Fruit fly (Drosophila melanogaster) whole organism, pupa: ENCODE results near the gene CG31635.
A peak's percentile ranks its signal among the peaks of the same experiment; 100 is the strongest.

Experiments used
- CG10348 ChIP-seq: fragments of 200-800 bp; sonication (Bioruptor generic); IDR thresholded peaks from 2 replicates; pipeline ENCODE4 v1.3.6; 2022; ENCODE audit warnings: missing biosample characterization, missing genetic modification characterization
- CG12605 ChIP-seq: fragments of 200-800 bp; sonication (Bioruptor generic); IDR thresholded peaks from 2 replicates; pipeline ENCODE4 v1.3.6; 2022; ENCODE audit warnings: missing biosample characterization, missing genetic modification characterization
- CG13204 ChIP-seq: fragments of 200-800 bp; sonication (Bioruptor generic); optimal IDR thresholded peaks from 2 replicates; lab custom pipeline; 2018; ENCODE audit warnings: missing biosample characterization, mild to moderate bottlenecking, missing genetic modification characterization, moderate library complexity
- CG14655 ChIP-seq: fragments of 200-800 bp; sonication (Bioruptor generic); optimal IDR thresholded peaks from 3 replicates; lab custom pipeline; 2017; ENCODE audit warnings: mild to moderate bottlenecking, missing biosample characterization, missing genetic modification reagents, missing genetic modification characterization
- CG15710 ChIP-seq: fragments of 200-800 bp; sonication (Bioruptor generic); optimal IDR thresholded peaks from 2 replicates; lab custom pipeline; 2018; ENCODE audit warnings: missing biosample characterization, mild to moderate bottlenecking, missing genetic modification characterization, moderate library complexity
- CG17806 ChIP-seq: fragments of 200-800 bp; sonication (Bioruptor generic); optimal IDR thresholded peaks from 2 replicates; lab custom pipeline; 2018; ENCODE audit warnings: missing biosample characterization, mild to moderate bottlenecking, missing genetic modification characterization, moderate library complexity
- CG32121 ChIP-seq: fragments of 200-800 bp; sonication (Bioruptor generic); IDR thresholded peaks from 2 replicates; pipeline ENCODE4 v1.3.6; 2022; ENCODE audit warnings: missing biosample characterization, missing genetic modification characterization
- CG34367 ChIP-seq: fragments of 200-800 bp; sonication (Bioruptor generic); optimal IDR thresholded peaks from 2 replicates; lab custom pipeline; 2018; ENCODE audit warnings: missing biosample characterization, mild to moderate bottlenecking, missing genetic modification characterization
- CG4496 ChIP-seq: fragments of 200-800 bp; sonication (Bioruptor generic); IDR thresholded peaks from 3 replicates; pipeline ENCODE4 v1.3.6; 2022; ENCODE audit warnings: missing biosample characterization, missing genetic modification characterization
- CG8159 ChIP-seq: fragments of 200-800 bp; sonication (Bioruptor generic); optimal IDR thresholded peaks from 3 replicates; lab custom pipeline; 2018; ENCODE audit warnings: missing biosample characterization, mild to moderate bottlenecking, missing genetic modification characterization, moderate library complexity
- CG8301 ChIP-seq: fragments of 200-800 bp; sonication (Bioruptor generic); optimal IDR thresholded peaks from 2 replicates; lab custom pipeline; 2018; ENCODE audit warnings: missing biosample characterization, mild to moderate bottlenecking, missing genetic modification characterization
- CG9948 ChIP-seq: fragments of 200-800 bp; sonication (Bioruptor generic); optimal IDR thresholded peaks from 2 replicates; lab custom pipeline; 2018; ENCODE audit warnings: missing biosample characterization, mild to moderate bottlenecking, missing genetic modification characterization, moderate library complexity
- D1 ChIP-seq: fragments of 200-800 bp; sonication (Bioruptor generic); optimal IDR thresholded peaks from 2 replicates; lab custom pipeline; 2018; ENCODE audit warnings: missing biosample characterization, mild to moderate bottlenecking, missing genetic modification characterization, moderate library complexity
- EcR ChIP-seq: fragments of 200-800 bp; sonication (Bioruptor generic); optimal IDR thresholded peaks from 3 replicates; lab custom pipeline; 2019; ENCODE audit warnings: missing biosample characterization, missing genetic modification characterization, mild to moderate bottlenecking, moderate library complexity, missing genetic modification reagents
- Ets98B ChIP-seq: fragments of 200-800 bp; sonication (Bioruptor generic); IDR thresholded peaks from 2 replicates; pipeline ENCODE4 v1.3.6; 2022; ENCODE audit warnings: missing biosample characterization, missing genetic modification characterization
- Pif1A ChIP-seq: fragments of 200-800 bp; sonication (Bioruptor generic); optimal IDR thresholded peaks from 3 replicates; lab custom pipeline; 2016; ENCODE audit warnings: missing biosample characterization, missing genetic modification characterization
- Pif1B ChIP-seq: fragments of 200-800 bp; sonication (Bioruptor generic); optimal IDR thresholded peaks from 3 replicates; lab custom pipeline; 2016; ENCODE audit warnings: missing biosample characterization, missing genetic modification characterization
- Snoo ChIP-seq: fragments of 200-800 bp; sonication (Bioruptor generic); optimal IDR thresholded peaks from 3 replicates; lab custom pipeline; 2017; ENCODE audit warnings: missing biosample characterization, mild to moderate bottlenecking, missing genetic modification characterization, inconsistent platforms
- fd96Ca ChIP-seq: fragments of 200-800 bp; sonication (Bioruptor generic); IDR thresholded peaks from 3 replicates; pipeline ENCODE4 v1.3.6; 2022; ENCODE audit warnings: missing biosample characterization, missing genetic modification characterization
- gl ChIP-seq: fragments of 200-800 bp; sonication (Bioruptor generic); optimal IDR thresholded peaks from 2 replicates; lab custom pipeline; 2018; ENCODE audit warnings: missing biosample characterization, mild to moderate bottlenecking, missing genetic modification characterization
- rn ChIP-seq: fragments of 200-800 bp; sonication (Bioruptor generic); IDR thresholded peaks from 2 replicates; pipeline ENCODE4 v1.3.6; 2022; ENCODE audit warnings: missing biosample characterization, missing genetic modification characterization

Gene CG31635

DNA sequence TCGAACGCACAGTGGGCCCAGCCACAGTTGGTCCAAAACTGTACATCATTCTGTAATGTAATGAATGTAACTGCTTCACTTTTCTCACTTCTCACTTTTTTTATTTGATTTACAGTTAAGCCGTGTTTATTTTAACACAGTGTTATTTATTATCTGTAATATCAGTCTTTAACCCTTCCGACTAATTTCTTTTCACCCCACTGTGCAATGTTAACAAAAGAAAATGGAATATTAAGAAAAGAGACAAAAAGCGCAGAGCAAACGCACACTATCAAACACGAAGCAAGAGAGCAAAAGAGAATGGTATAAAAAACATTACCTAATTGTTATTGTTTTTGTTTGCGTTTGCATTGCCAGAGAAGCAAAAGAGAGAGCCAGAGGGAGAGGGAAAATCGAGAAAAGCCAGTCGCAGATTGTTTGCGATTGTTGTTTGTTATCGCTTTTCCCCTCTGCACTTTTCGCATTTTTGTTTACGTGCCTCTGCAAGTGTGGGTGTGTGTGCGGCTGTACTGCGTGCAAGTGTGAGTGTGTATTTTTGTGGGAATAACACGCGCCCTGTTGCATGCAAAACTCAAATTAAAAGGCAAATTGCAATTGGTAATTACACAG lies 1.7 kb downstream of the CG31635 start:
- peak; percentile 82 for TF ChIP-seq gl (tag; lab: Kevin White, UChicago)
- TF ChIP-seq CG32121 (GFP tag; lab: Robert Waterston, UW), result peak; percentile 98
- peak; percentile 96 for TF ChIP-seq CG8301
- TF ChIP-seq CG34367 (tag; lab: Kevin White, UChicago), result peak; percentile 82
- peak; percentile 90 for TF ChIP-seq CG17806 (tag; lab: Kevin White, UChicago)
- TF ChIP-seq CG4496 (GFP tag; lab: Robert Waterston, UW), result peak; percentile 98
- peak; percentile 97 for TF ChIP-seq Pif1A (GFP tag; lab: Kevin White, UChicago)
- peak; percentile 68 for TF ChIP-seq D1 (tag; lab: Kevin White, UChicago)
- peak; percentile 94 for TF ChIP-seq Pif1B (GFP tag; lab: Kevin White, UChicago)
- TF ChIP-seq CG8159, result peak; percentile 89
- TF ChIP-seq Ets98B (GFP tag; lab: Robert Waterston, UW), result peak; percentile 97
- TF ChIP-seq CG12605 (GFP tag; lab: Robert Waterston, UW), result peak; percentile 96
- peak; percentile 73 for TF ChIP-seq CG13204 (GFP tag; lab: Kevin White, UChicago)
- peak; percentile 92 for TF ChIP-seq rn (GFP tag; lab: Robert Waterston, UW)
- TF ChIP-seq CG15710 (tag; lab: Kevin White, UChicago), result peak; percentile 82
- peak; percentile 95 for TF ChIP-seq CG14655 (GFP tag; lab: Kevin White, UChicago)
- peak; percentile 90 for TF ChIP-seq Snoo (tag; lab: Kevin White, UChicago)
- TF ChIP-seq fd96Ca, result peak; percentile 96
- peak; percentile 91 for TF ChIP-seq CG9948 (tag; lab: Kevin White, UChicago)
- TF ChIP-seq CG10348, result peak; percentile 88
- peak; percentile 3 for TF ChIP-seq EcR

DNA sequence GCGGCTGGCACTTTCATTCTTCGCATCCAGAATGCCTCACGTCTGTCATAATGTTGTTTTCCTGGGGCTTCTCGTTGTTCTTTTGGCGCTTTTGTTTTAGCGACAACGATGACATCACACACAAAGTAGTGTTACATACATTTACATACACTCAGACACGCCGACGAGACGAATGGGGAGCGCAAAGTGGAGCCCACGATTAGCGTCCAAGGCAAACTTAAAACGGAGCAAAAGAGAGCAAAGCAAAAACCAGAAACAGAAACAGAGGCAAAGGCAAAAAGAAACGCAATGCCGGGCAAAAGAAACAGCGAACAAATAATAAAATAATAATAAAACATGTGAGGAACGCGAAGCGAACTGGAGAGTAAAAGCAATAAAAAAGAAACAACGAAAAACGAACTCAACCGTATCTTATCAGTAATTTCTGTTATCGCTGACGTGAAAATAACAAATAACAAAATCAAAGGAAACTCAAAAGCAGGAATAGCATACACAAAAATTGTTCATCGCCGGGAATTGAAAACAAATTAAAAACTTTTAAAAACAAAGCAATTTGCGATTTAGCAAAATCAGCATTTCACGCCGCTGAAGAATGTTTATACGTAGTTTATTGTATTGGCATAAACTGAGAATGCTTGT lies 4.4 kb downstream of the CG31635 start:
- TF ChIP-seq Pif1B (GFP tag; lab: Kevin White, UChicago), result peak; percentile 17
- TF ChIP-seq fd96Ca, result 0 out of 3 replicates have a peak, but pooled peaks have one; percentile 38
- peak; percentile 58 for TF ChIP-seq gl (tag; lab: Kevin White, UChicago)
- no peak for TF ChIP-seq Ets98B (GFP tag; lab: Robert Waterston, UW)
- peak; percentile 28 for TF ChIP-seq EcR
- peak; percentile 34; the same call in 1 of the 3 replicates for TF ChIP-seq CG4496 (GFP tag; lab: Robert Waterston, UW)
- no peak for TF ChIP-seq CG13204 (GFP tag; lab: Kevin White, UChicago)
- 0 out of 2 replicates have a peak, but pooled peaks have one; percentile 11 for TF ChIP-seq CG12605 (GFP tag; lab: Robert Waterston, UW)

DNA sequence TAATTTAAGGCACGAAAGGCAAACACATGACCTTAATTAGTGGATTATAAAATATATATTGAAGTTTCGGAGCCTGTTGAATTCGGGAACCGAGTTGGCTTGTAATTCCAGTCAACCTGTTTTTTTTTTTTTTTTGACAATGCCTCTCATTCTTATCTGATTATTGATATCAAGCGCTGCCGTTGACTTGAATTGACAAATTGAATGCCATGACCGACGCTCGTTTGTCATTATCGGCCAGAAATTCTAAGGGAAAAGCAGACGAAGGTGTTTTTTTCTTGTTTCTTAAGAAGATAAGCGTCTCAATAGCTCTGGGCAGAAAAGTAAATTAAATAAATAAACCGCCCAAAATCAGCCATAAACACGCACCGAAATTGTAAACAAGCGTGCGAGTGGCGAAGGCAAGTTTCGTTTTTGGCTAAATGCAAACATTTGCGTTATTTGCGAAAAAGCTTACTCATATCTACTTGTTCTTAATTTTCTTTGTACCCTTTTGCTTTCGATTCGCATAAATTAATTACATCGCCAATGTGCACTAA lies 5.6 kb downstream of the CG31635 start:
- TF ChIP-seq CG9948 (tag; lab: Kevin White, UChicago) (no peak), CG15710 (tag; lab: Kevin White, UChicago) (no peak), CG12605 (GFP tag; lab: Robert Waterston, UW) (no peak), CG8301 (no peak), rn (GFP tag; lab: Robert Waterston, UW) (no peak), Snoo (tag; lab: Kevin White, UChicago) (no peak), CG14655 (GFP tag; lab: Kevin White, UChicago) (no peak), EcR (no peak), CG4496 (GFP tag; lab: Robert Waterston, UW) (no peak)

DNA sequence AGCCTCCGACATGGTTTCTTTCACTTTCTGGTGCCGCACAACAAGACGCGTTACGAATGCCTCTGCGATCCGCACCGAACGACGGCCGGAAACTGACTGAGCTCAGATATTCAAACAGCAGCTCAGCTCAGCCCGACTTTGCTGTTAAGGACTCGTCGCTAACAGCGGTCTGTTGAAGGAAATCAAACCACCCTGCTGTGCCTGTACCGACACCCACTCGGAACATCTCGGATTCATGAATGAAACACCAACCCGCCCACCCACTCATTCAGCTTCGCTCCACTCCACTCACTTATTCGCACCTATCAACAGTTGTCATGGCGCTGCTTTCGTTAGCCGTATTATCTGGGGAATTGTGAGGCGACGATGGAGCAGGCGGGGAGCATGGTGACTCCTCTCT lies 16.6 kb downstream of the CG31635 start, which contains the start of gene Oatp26F:
TSS of gene Oatp26F (minus strand) at position 101 of the 400 bp plus-strand sequence.
- TF ChIP-seq CG14655 (GFP tag; lab: Kevin White, UChicago) (no peak), CG32121 (GFP tag; lab: Robert Waterston, UW) (no peak), CG8159 (no peak), EcR (no peak), Snoo (tag; lab: Kevin White, UChicago) (no peak), CG15710 (tag; lab: Kevin White, UChicago) (no peak), Ets98B (GFP tag; lab: Robert Waterston, UW) (no peak), CG9948 (tag; lab: Kevin White, UChicago) (no peak), CG13204 (GFP tag; lab: Kevin White, UChicago) (no peak), D1 (tag; lab: Kevin White, UChicago) (no peak), CG10348 (no peak), CG8301 (no peak), Pif1A (GFP tag; lab: Kevin White, UChicago) (no peak), CG17806 (tag; lab: Kevin White, UChicago) (no peak), Pif1B (GFP tag; lab: Kevin White, UChicago) (no peak), gl (tag; lab: Kevin White, UChicago) (no peak), rn (GFP tag; lab: Robert Waterston, UW) (no peak), fd96Ca (no peak)

DNA sequence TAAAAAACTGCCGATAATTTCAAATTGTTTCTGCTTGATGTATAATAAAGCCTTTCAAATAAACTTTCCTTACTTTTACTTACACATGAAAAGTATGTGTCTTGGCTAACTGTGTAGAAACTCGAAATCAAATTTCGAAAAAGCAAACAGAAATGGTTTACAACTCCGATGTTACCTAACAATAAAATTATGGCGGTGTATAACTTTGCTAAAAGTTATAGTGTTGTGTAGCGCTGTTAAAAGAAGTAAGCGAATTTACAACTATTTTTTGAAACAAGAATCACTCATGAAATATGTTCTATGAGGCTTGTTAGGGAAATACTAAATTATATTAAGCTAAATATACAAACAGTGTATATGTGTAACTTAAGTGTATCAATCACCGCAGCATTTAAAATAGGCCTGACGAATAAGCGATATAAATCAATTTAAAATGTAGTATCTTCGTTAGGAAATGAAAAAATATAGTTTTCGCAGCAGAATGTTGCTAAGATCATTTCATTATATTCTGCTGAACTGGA lies 26.2 kb downstream of the CG31635 start, which contains the start of gene CG34345:
TSS of gene CG34345 (plus strand) at position 471 of the 521 bp plus-strand sequence.
- TF ChIP-seq D1 (tag; lab: Kevin White, UChicago) (peak; percentile 78), Pif1B (GFP tag; lab: Kevin White, UChicago) (no peak)
